Worm (Caenorhabditis elegans) whole organism, L4 larva: ENCODE data around the gene F10A3.11.

Experiments
- F26F4.8 ChIP-seq: fragments of 200-800 bp; sonication (Bioruptor generic); conservative IDR thresholded peaks from 2 replicates; pipeline ENCODE4 v1.3.6; 2022; ENCODE audit warnings: missing genetic modification characterization, missing compliant biosample characterization
- F49E8.2 ChIP-seq: sonication (generic microtip); optimal IDR thresholded peaks from 2 replicates; lab custom pipeline; 2016; ENCODE audit warnings: missing compliant biosample characterization, mild to moderate bottlenecking, missing genetic modification characterization, borderline replicate concordance
- R02D3.7 ChIP-seq: fragments of 150-350 bp; sonication (generic microtip); optimal IDR thresholded peaks from 3 replicates; lab custom pipeline; 2014; ENCODE audit warnings: missing biosample characterization, missing genetic modification characterization
- Y105C5A.15 ChIP-seq: fragments of 200-800 bp; sonication (Bioruptor generic); IDR thresholded peaks from 2 replicates; pipeline ENCODE4 v1.3.6; 2022; ENCODE audit warnings: missing genetic modification characterization, missing compliant biosample characterization
- Y5F2A.4 ChIP-seq: fragments of 200-800 bp; sonication (Bioruptor generic); optimal IDR thresholded peaks from 2 replicates; lab custom pipeline; 2018; ENCODE audit warnings: mild to moderate bottlenecking, missing genetic modification characterization, missing compliant biosample characterization
- ZK337.2 ChIP-seq: fragments of 200-800 bp; sonication (Bioruptor generic); IDR thresholded peaks from 2 replicates; pipeline ENCODE4 v1.3.6; 2022; ENCODE audit warnings: missing genetic modification reagents, missing genetic modification characterization, missing compliant biosample characterization
- ZK546.5 ChIP-seq, 2 experiments: sonication (generic microtip); optimal IDR thresholded peaks; 2 replicates each; lab custom pipeline; 2017; ENCODE audit warnings: missing biosample characterization in 2 of 2, missing genetic modification characterization in 2 of 2
- aly-2 ChIP-seq: sonication (generic microtip); optimal IDR thresholded peaks from 2 replicates; lab custom pipeline; 2018; ENCODE audit warnings: missing biosample characterization, missing genetic modification characterization
- ceh-82 ChIP-seq: sonication (generic microtip); optimal IDR thresholded peaks from 2 replicates; lab custom pipeline; 2017; ENCODE audit warnings: missing biosample characterization, missing genetic modification characterization
- daf-19 ChIP-seq: fragments of 200-800 bp; sonication (Bioruptor generic); conservative IDR thresholded peaks from 2 replicates; pipeline ENCODE4 v1.3.6; 2022; ENCODE audit warnings: missing genetic modification characterization, missing compliant biosample characterization
- daf-8 ChIP-seq: fragments of 200-800 bp; sonication (Bioruptor generic); IDR thresholded peaks from 2 replicates; pipeline ENCODE4 v1.3.6; 2022; ENCODE audit warnings: missing genetic modification characterization, missing compliant biosample characterization
- dmd-9 ChIP-seq: fragments of 200-800 bp; sonication (Bioruptor generic); IDR thresholded peaks from 2 replicates; pipeline ENCODE4 v1.3.6; 2022; ENCODE audit warnings: missing genetic modification reagents, missing genetic modification characterization, missing compliant biosample characterization
- dpl-1 ChIP-seq: fragments of 150-350 bp; optimal IDR thresholded peaks from 2 replicates; lab custom pipeline; 2014; ENCODE audit warnings: missing biosample characterization, missing genetic modification reagents, missing genetic modification characterization
- duxl-1 ChIP-seq: sonication (generic microtip); optimal IDR thresholded peaks from 2 replicates; lab custom pipeline; 2016; ENCODE audit warnings: mild to moderate bottlenecking, missing genetic modification characterization, moderate library complexity, missing compliant biosample characterization; ENCODE audit not compliant: poor library complexity
- egl-27 ChIP-seq: sonication (generic microtip); optimal IDR thresholded peaks from 3 replicates; lab custom pipeline; 2017; ENCODE audit warnings: missing biosample characterization, missing genetic modification reagents, missing genetic modification characterization
- egl-43 ChIP-seq: fragments of 200-800 bp; sonication (Bioruptor generic); IDR thresholded peaks from 2 replicates; pipeline ENCODE4 v1.3.6; 2022; ENCODE audit warnings: missing genetic modification reagents, missing genetic modification characterization, missing compliant biosample characterization
- fkh-10 ChIP-seq: fragments of 150-350 bp; optimal IDR thresholded peaks from 2 replicates; lab custom pipeline; 2014; ENCODE audit warnings: missing biosample characterization, missing genetic modification reagents, missing genetic modification characterization
- lim-7 ChIP-seq: fragments of 200-800 bp; sonication (Bioruptor generic); IDR thresholded peaks from 2 replicates; pipeline ENCODE4 v1.3.6; 2022; ENCODE audit warnings: missing genetic modification characterization, missing compliant biosample characterization
- mdl-1 ChIP-seq, 2 experiments: fragments of 150-350 bp in 1 of 2; sonication (generic microtip) in 1 of 2; optimal IDR thresholded peaks; 2 replicates each; lab custom pipeline; 2014 to 2017; ENCODE audit warnings: missing biosample characterization in 2 of 2, missing genetic modification characterization in 2 of 2
- mep-1 ChIP-seq: fragments of 150-350 bp; sonication (generic microtip); optimal IDR thresholded peaks from 3 replicates; lab custom pipeline; 2014; ENCODE audit warnings: missing biosample characterization, missing genetic modification characterization
- mes-2 ChIP-seq: sonication (generic microtip); optimal IDR thresholded peaks from 2 replicates; lab custom pipeline; 2016; ENCODE audit warnings: missing genotype, mild to moderate bottlenecking, missing genetic modification characterization, missing compliant biosample characterization; ENCODE audit not compliant: poor library complexity, severe bottlenecking
- nhr-11 ChIP-seq: fragments of 150-350 bp; optimal IDR thresholded peaks from 2 replicates; lab custom pipeline; 2014; ENCODE audit warnings: missing biosample characterization, missing genetic modification characterization
- nhr-111 ChIP-seq: fragments of 200-800 bp; sonication (Bioruptor generic); optimal IDR thresholded peaks from 2 replicates; lab custom pipeline; 2018; ENCODE audit warnings: mild to moderate bottlenecking, missing genetic modification characterization, missing compliant biosample characterization
- nhr-41 ChIP-seq: fragments of 200-800 bp; sonication (Bioruptor generic); IDR thresholded peaks from 2 replicates; pipeline ENCODE4 v1.3.6; 2022; ENCODE audit warnings: missing genetic modification reagents, missing genetic modification characterization, missing compliant biosample characterization
- nhr-6 ChIP-seq: fragments of 150-350 bp; optimal IDR thresholded peaks from 2 replicates; lab custom pipeline; 2014; ENCODE audit warnings: missing biosample characterization, missing genetic modification characterization
- nhr-76 ChIP-seq: fragments of 150-350 bp; optimal IDR thresholded peaks from 2 replicates; lab custom pipeline; 2014; ENCODE audit warnings: missing biosample characterization, missing genetic modification characterization
- php-3 ChIP-seq: fragments of 200-800 bp; sonication (Bioruptor generic); IDR thresholded peaks from 2 replicates; pipeline ENCODE4 v1.3.6; 2022; ENCODE audit warnings: missing genetic modification reagents, missing genetic modification characterization, missing compliant biosample characterization
- saeg-2 ChIP-seq: fragments of 200-800 bp; sonication (Bioruptor generic); IDR thresholded peaks from 2 replicates; pipeline ENCODE4 v1.3.6; 2022; ENCODE audit warnings: missing genetic modification reagents, missing genetic modification characterization, missing compliant biosample characterization
- snpc-4 ChIP-seq: fragments of 150-350 bp; optimal IDR thresholded peaks from 2 replicates; lab custom pipeline; 2014; ENCODE audit warnings: missing biosample characterization, missing genetic modification characterization
- spr-1 ChIP-seq: sonication (generic microtip); optimal IDR thresholded peaks from 2 replicates; lab custom pipeline; 2016; ENCODE audit warnings: mild to moderate bottlenecking, missing genetic modification characterization, missing compliant biosample characterization
- spr-3 ChIP-seq: fragments of 200-800 bp; sonication (Bioruptor generic); optimal IDR thresholded peaks from 2 replicates; lab custom pipeline; 2018; ENCODE audit warnings: mild to moderate bottlenecking, missing genetic modification characterization, missing compliant biosample characterization
- unc-62 ChIP-seq, 3 experiments: fragments of 150-350 bp in 1 of 3; sonication (generic microtip); optimal IDR thresholded peaks in 2 of 3; peaks in 1 of 3; 1 replicate in 1 of 3; 2 replicates in 2 of 3; lab custom pipeline; 2014 to 2017; ENCODE audit warnings: missing biosample characterization in 3 of 3, missing genetic modification characterization in 3 of 3, missing genetic modification reagents in 3 of 3, missing genotype in 1 of 3
- zag-1 ChIP-seq: fragments of 150-350 bp; optimal IDR thresholded peaks from 2 replicates; lab custom pipeline; 2014; ENCODE audit warnings: missing biosample characterization, missing genetic modification characterization
- zip-11 ChIP-seq: fragments of 200-800 bp; sonication (Bioruptor generic); IDR thresholded peaks from 2 replicates; pipeline ENCODE4 v1.3.6; 2022; ENCODE audit warnings: missing genetic modification characterization, missing compliant biosample characterization
- ztf-7 ChIP-seq: fragments of 150-350 bp; optimal IDR thresholded peaks from 2 replicates; lab custom pipeline; 2014; ENCODE audit warnings: missing biosample characterization, missing genetic modification characterization

F10A3.11 gene

ce11 chrV:16182918-16183317 lies 20.4 kb downstream of the F10A3.11 start, which contains the start of gene srh-277:
TSS of gene srh-277 (plus strand) at chrV:16183218.
- TF ChIP-seq nhr-111 (GFP tag; lab: Kevin White, UChicago) (no peak), egl-43 (GFP tag; lab: Robert Waterston, UW) (no peak), dpl-1 (no peak), zag-1 (tag; lab: Kevin White, UChicago) (no peak), nhr-76 (tag; lab: Kevin White, UChicago) (no peak), nhr-41 (GFP tag; lab: Robert Waterston, UW) (no peak), spr-3 (GFP tag; lab: Kevin White, UChicago) (no peak)
- TF ChIP-seq, all 104 proteins: peak for 0

ce11 chrV:16183357-16183756 lies 20.9 kb downstream of the F10A3.11 start, which contains the start of gene srz-14:
TSS of gene srz-14 (plus strand) at chrV:16183657.
- TF ChIP-seq egl-27 (tag; lab: Kevin White, UChicago) (no peak), dmd-9 (GFP tag; lab: Robert Waterston, UW) (no peak), zip-11 (GFP tag; lab: Robert Waterston, UW) (no peak), mep-1 (tag; lab: Kevin White, UChicago) (no peak), ceh-82 (tag; lab: Kevin White, UChicago) (no peak), daf-8 (GFP tag; lab: Robert Waterston, UW) (no peak), snpc-4 (tag; lab: Kevin White, UChicago) (no peak), mdl-1 (tag; optimal IDR thresholded peaks at IDR 0.05; lab: Kevin White, UChicago) (no peak), Y105C5A.15 (no peak), F49E8.2 (tag; lab: Kevin White, UChicago) (no peak), saeg-2 (GFP tag; lab: Robert Waterston, UW) (no peak), aly-2 (tag; lab: Kevin White, UChicago) (no peak), spr-3 (GFP tag; lab: Kevin White, UChicago) (no peak), ztf-7 (tag; lab: Kevin White, UChicago) (no peak)

ce11 chrV:16190485-16190884 lies 28.0 kb downstream of the F10A3.11 start, which contains the start of gene srh-281:
TSS of gene srh-281 (plus strand) at chrV:16190785.
- TF ChIP-seq nhr-6 (no peak), mes-2 (tag; lab: Kevin White, UChicago) (no peak), duxl-1 (tag; lab: Kevin White, UChicago) (no peak)
- TF ChIP-seq, all 104 proteins: peak for 0

ce11 chrV:16192114-16192513 lies 29.6 kb downstream of the F10A3.11 start, which contains the start of gene srh-279:
TSS of gene srh-279 (plus strand) at chrV:16192414.
- no peak for TF ChIP-seq R02D3.7 (tag; lab: Kevin White, UChicago)
- peak in 1 of 2 experiments; percentile 26 for TF ChIP-seq unc-62 (GFP tag; optimal IDR thresholded peaks at IDR 0.05 in 1 of 2; lab: Kevin White, UChicago)
- no peak for TF ChIP-seq unc-62 (tag; optimal IDR thresholded peaks at IDR 0.05; lab: Kevin White, UChicago)

DNA sequence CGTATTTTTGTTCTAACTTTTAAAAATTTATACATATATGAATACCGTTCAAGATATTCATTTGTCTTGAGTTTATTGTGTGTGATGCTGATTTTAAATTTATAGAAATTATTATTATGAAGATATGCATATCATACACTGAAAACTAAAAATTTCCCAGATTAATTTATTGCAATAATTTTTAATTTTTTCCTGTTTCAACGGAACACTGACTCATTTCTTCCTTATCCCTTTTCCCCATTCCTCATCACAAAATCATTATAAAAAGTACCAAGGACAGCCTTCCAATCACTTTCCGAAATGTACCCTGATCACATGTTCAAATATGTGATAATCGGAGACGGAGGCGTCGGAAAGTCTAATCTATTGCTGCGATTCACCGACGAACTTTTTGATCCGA lies 32.2 kb downstream of the F10A3.11 start, which contains the start of gene rabr-4:
TSS of gene rabr-4 (plus strand) at position 301 of the 400 bp plus-strand sequence.
- TF ChIP-seq php-3 (GFP tag; lab: Robert Waterston, UW) = no peak
- no peak for TF ChIP-seq fkh-10 (GFP tag; lab: Kevin White, UChicago)
- TF ChIP-seq spr-1 (tag; lab: Kevin White, UChicago) = no peak
- no peak for TF ChIP-seq F26F4.8 (GFP tag; lab: Robert Waterston, UW)
- TF ChIP-seq Y5F2A.4 (GFP tag; lab: Kevin White, UChicago) = no peak
- TF ChIP-seq ZK337.2 (GFP tag; lab: Robert Waterston, UW) = no peak
- TF ChIP-seq lim-7 (GFP tag; lab: Robert Waterston, UW) = no peak
- TF ChIP-seq daf-19 (GFP tag; lab: Robert Waterston, UW) = no peak
- TF ChIP-seq ZK546.5 (tag; optimal IDR thresholded peaks at IDR 0.05; lab: Kevin White, UChicago) = no peak
- TF ChIP-seq nhr-11 (tag; lab: Kevin White, UChicago) = no peak
